Worm (Caenorhabditis elegans): ENCODE measurements around the gene zig-8.

- TF ChIP-seq ama-1 (optimal IDR thresholded peaks at IDR 0.05), result no peak
- TF ChIP-seq ceh-13 (GFP tag; optimal IDR thresholded peaks at IDR 0.05), result no peak
- no peak for TF ChIP-seq tbx-11 (GFP tag; IDR thresholded peaks at IDR 0.05)
- no peak for TF ChIP-seq tra-4 (tag; optimal IDR thresholded peaks at IDR 0.05)
These were observed 32.2 kb upstream of the zig-8 start for ce11 chrIII:13087437-13087836.

Data from whole organism, early embryonic.